2 worm cellular contexts compared by ENCODE assay signal in the genomic region with DNA sequence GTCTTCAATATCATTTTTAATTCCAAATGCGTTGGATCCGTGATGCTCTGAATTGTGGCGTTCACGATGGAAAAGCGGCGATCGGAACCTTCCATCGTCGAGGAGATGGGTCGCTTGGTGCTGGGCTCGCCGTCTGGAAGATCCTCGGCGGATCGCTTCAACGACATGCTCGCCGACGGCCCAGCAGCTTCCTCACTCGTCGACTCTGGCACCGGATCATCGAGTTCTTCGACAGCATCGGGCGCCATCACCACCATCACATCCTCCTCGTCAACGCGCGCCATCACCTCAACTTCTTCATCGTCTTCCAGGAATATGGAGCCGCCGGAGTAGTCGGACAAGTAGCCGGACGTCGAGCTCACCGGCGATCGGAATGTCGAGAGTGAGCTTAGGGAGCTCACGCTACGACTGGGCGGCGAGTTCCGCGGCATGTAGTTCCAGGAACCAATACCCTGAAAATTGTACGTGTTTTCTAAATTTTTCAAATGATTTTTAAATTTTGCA.
A peak's percentile ranks its signal among the peaks of the same experiment; 100 is the strongest.
TF ChIP-seq lines count a peak whose summit lies in the region.

A gene (minus strand): TSS at position 454 of the 504 bp plus-strand sequence.

TF ChIP-seq in whole organism, L4 larva, 104 proteins besides CTCF, POLR2A, EP300 and RAD21:
- no peak for TF ChIP-seq Y105C5A.15 (GFP tag; IDR thresholded peaks at IDR 0.05; lab: Robert Waterston, UW)
- no peak for TF ChIP-seq hlh-11 (tag; optimal IDR thresholded peaks at IDR 0.05; lab: Kevin White, UChicago)
- no peak for TF ChIP-seq pha-4 (GFP tag; IDR thresholded peaks at IDR 0.05; lab: Robert Waterston, UW)
- no peak for TF ChIP-seq pha-4 (tag; optimal IDR thresholded peaks at IDR 0.05; lab: Kevin White, UChicago)
- TF ChIP-seq cey-2 (tag; optimal IDR thresholded peaks at IDR 0.05; lab: Kevin White, UChicago; ENCODE audit: borderline replicate concordance, insufficient read depth), result no peak
- TF ChIP-seq madf-9 (GFP tag; conservative IDR thresholded peaks at IDR 0.05; lab: Robert Waterston, UW), result no peak
- peak; percentile 92 for TF ChIP-seq set-16 (GFP tag; IDR thresholded peaks at IDR 0.05; lab: Robert Waterston, UW)
- TF ChIP-seq duxl-1 (tag; optimal IDR thresholded peaks at IDR 0.05; lab: Kevin White, UChicago; ENCODE audit: poor library complexity), result no peak
- no peak for TF ChIP-seq tag-97 (GFP tag; IDR thresholded peaks at IDR 0.05; lab: Robert Waterston, UW)
- TF ChIP-seq mdl-1 (tag; optimal IDR thresholded peaks at IDR 0.05; lab: Kevin White, UChicago), result no peak
- no peak for TF ChIP-seq sdz-12 (GFP tag; optimal IDR thresholded peaks at IDR 0.05; lab: Kevin White, UChicago)
- peak in 1 of 2 experiments; percentile 83 for TF ChIP-seq unc-62 (GFP tag; optimal IDR thresholded peaks at IDR 0.05 in 1 of 2; lab: Kevin White, UChicago)
- no peak for TF ChIP-seq unc-62 (tag; optimal IDR thresholded peaks at IDR 0.05; lab: Kevin White, UChicago)
- TF ChIP-seq arid-1 (GFP tag; conservative IDR thresholded peaks at IDR 0.05; lab: Robert Waterston, UW), result no peak

TF ChIP-seq in whole organism, young adult, 124 proteins besides CTCF, POLR2A, EP300 and RAD21:
- TF ChIP-seq egrh-3 (GFP tag; IDR thresholded peaks at IDR 0.05; lab: Robert Waterston, UW) (peak; percentile 72; the same call in 1 of the 2 replicates), mcd-1 (GFP tag; IDR thresholded peaks at IDR 0.05; lab: Robert Waterston, UW) (0 out of 2 replicates have a peak, but pooled peaks have one; percentile 19), zfh-2 (GFP tag; conservative IDR thresholded peaks at IDR 0.05; lab: Robert Waterston, UW) (peak; percentile 84), mel-28 (tag; optimal IDR thresholded peaks at IDR 0.05; lab: Kevin White, UChicago; ENCODE audit: borderline replicate concordance) (no peak), snpc-1.3 (tag; optimal IDR thresholded peaks at IDR 0.05; lab: Kevin White, UChicago; ENCODE audit: insufficient read depth) (no peak)
TF ChIP-seq in whole organism, young adult: peak in this region for 3.
